Worm (Caenorhabditis elegans): ENCODE data around the gene nlp-101.

ce11 chrX:7798248-7799020, 40.2 kb upstream of the nlp-101 start, which contains the start of gene adm-4:
- TF ChIP-seq nhr-237 (tag; optimal IDR thresholded peaks at IDR 0.05), result no peak
- no peak for TF ChIP-seq nhr-76 (tag; optimal IDR thresholded peaks at IDR 0.05)
- no peak for TF ChIP-seq ama-1 (optimal IDR thresholded peaks at IDR 0.05)
- TF ChIP-seq unc-39 (tag; optimal IDR thresholded peaks at IDR 0.05), result no peak
- no peak for TF ChIP-seq tbx-2 (tag; optimal IDR thresholded peaks at IDR 0.05)
- TF ChIP-seq eor-1 (tag; optimal IDR thresholded peaks at IDR 0.05), result no peak
- no peak for TF ChIP-seq unc-62 (GFP tag; optimal IDR thresholded peaks at IDR 0.05)
- no peak for TF ChIP-seq snpc-4 (tag; optimal IDR thresholded peaks at IDR 0.05)
- TF ChIP-seq ceh-28 (tag; optimal IDR thresholded peaks at IDR 0.05), result no peak
- no peak for TF ChIP-seq mml-1 (tag; optimal IDR thresholded peaks at IDR 0.05)
- no peak for TF ChIP-seq mdl-1 (tag; optimal IDR thresholded peaks at IDR 0.05)
- TF ChIP-seq skn-1 (tag; optimal IDR thresholded peaks at IDR 0.05), result no peak
